Fruit fly (Drosophila melanogaster) whole organism, prepupa: Measurements from ENCODE around the gene CG17329.
A peak's percentile ranks its signal among the peaks of the same experiment; 100 is the strongest.

Experiments
- CG10631 ChIP-seq: fragments of 200-800 bp; sonication (Bioruptor generic); optimal IDR thresholded peaks from 2 replicates; lab custom pipeline; 2016; ENCODE audit warnings: missing biosample characterization, missing genetic modification characterization
- CG11294 ChIP-seq: fragments of 200-800 bp; sonication (Bioruptor generic); IDR thresholded peaks from 2 replicates; pipeline ENCODE4 v1.3.6; 2022; ENCODE audit warnings: missing biosample characterization, missing genetic modification characterization
- CG11762 ChIP-seq: fragments of 200-800 bp; sonication (Bioruptor generic); optimal IDR thresholded peaks from 3 replicates; lab custom pipeline; 2016; ENCODE audit warnings: missing biosample characterization, missing genetic modification characterization; ENCODE audit not compliant: insufficient read depth
- CG15336 ChIP-seq: fragments of 200-800 bp; sonication (Bioruptor generic); IDR thresholded peaks from 2 replicates; pipeline ENCODE4 v1.3.6; 2022; ENCODE audit warnings: missing biosample characterization, missing genetic modification characterization
- CG1621 ChIP-seq: fragments of 200-800 bp; sonication (Bioruptor generic); optimal IDR thresholded peaks from 3 replicates; lab custom pipeline; 2018; ENCODE audit warnings: missing biosample characterization, mild to moderate bottlenecking, missing genetic modification characterization
- CG16779 ChIP-seq: fragments of 200-800 bp; sonication (Bioruptor generic); optimal IDR thresholded peaks from 3 replicates; lab custom pipeline; 2017; ENCODE audit warnings: missing biosample characterization, mild to moderate bottlenecking, missing genetic modification characterization
- CG34406 ChIP-seq: fragments of 200-800 bp; sonication (Bioruptor generic); optimal IDR thresholded peaks from 3 replicates; lab custom pipeline; 2016; ENCODE audit warnings: missing biosample characterization, missing genetic modification characterization
- CG4318 ChIP-seq: fragments of 200-800 bp; sonication (Bioruptor generic); optimal IDR thresholded peaks from 3 replicates; lab custom pipeline; 2017; ENCODE audit warnings: missing biosample characterization, mild to moderate bottlenecking, missing genetic modification characterization
- CG6163 ChIP-seq: fragments of 200-800 bp; sonication (Bioruptor generic); IDR thresholded peaks from 3 replicates; pipeline ENCODE4 v1.3.6; 2022; ENCODE audit warnings: missing biosample characterization, missing genetic modification characterization
- CG6276 ChIP-seq: fragments of 200-800 bp; sonication (Bioruptor generic); optimal IDR thresholded peaks from 2 replicates; lab custom pipeline; 2017; ENCODE audit warnings: missing biosample characterization, mild to moderate bottlenecking, missing genetic modification characterization
- CG6808 ChIP-seq: fragments of 200-800 bp; sonication (Bioruptor generic); optimal IDR thresholded peaks from 3 replicates; lab custom pipeline; 2017; ENCODE audit warnings: missing biosample characterization, missing genetic modification characterization, mild to moderate bottlenecking, moderate library complexity, missing genetic modification reagents
- CG6854 ChIP-seq: fragments of 200-800 bp; sonication (Bioruptor generic); optimal IDR thresholded peaks from 2 replicates; lab custom pipeline; 2017; ENCODE audit warnings: missing biosample characterization, mild to moderate bottlenecking, missing genetic modification characterization
- CG7368 ChIP-seq: fragments of 200-800 bp; sonication (Bioruptor generic); optimal IDR thresholded peaks from 3 replicates; lab custom pipeline; 2016; ENCODE audit warnings: missing biosample characterization, missing genetic modification characterization
- CG8119 ChIP-seq: fragments of 200-800 bp; sonication (Bioruptor generic); IDR thresholded peaks from 3 replicates; pipeline ENCODE4 v1.3.6; 2022; ENCODE audit warnings: missing biosample characterization, missing genetic modification characterization
- CG9139 ChIP-seq: fragments of 200-800 bp; sonication (Bioruptor generic); optimal IDR thresholded peaks from 3 replicates; lab custom pipeline; 2017; ENCODE audit warnings: missing biosample characterization, mild to moderate bottlenecking, missing genetic modification characterization
- Gug ChIP-seq: fragments of 200-800 bp; sonication (Bioruptor generic); IDR thresholded peaks from 2 replicates; pipeline ENCODE4 v1.3.6; 2022; ENCODE audit warnings: missing biosample characterization, missing genetic modification characterization
- Hr38 ChIP-seq: sonication (Bioruptor generic); optimal IDR thresholded peaks from 2 replicates; lab custom pipeline; 2016; ENCODE audit warnings: missing biosample characterization, missing genetic modification characterization
- Hr39 ChIP-seq: fragments of 200-800 bp; sonication (Bioruptor generic); optimal IDR thresholded peaks from 2 replicates; lab custom pipeline; 2016; ENCODE audit warnings: missing biosample characterization, missing genetic modification characterization
- Hr4 ChIP-seq: fragments of 200-800 bp; sonication (Bioruptor generic); optimal IDR thresholded peaks from 3 replicates; lab custom pipeline; 2016; ENCODE audit warnings: missing biosample characterization, missing genetic modification characterization
- Lpt ChIP-seq: fragments of 200-800 bp; sonication (Bioruptor generic); optimal IDR thresholded peaks from 3 replicates; lab custom pipeline; 2016; ENCODE audit warnings: missing biosample characterization, missing genetic modification characterization
- Met ChIP-seq: fragments of 200-800 bp; sonication (Bioruptor generic); optimal IDR thresholded peaks from 3 replicates; lab custom pipeline; 2016; ENCODE audit warnings: missing biosample characterization, missing genetic modification characterization
- Smox ChIP-seq: fragments of 200-800 bp; sonication (Bioruptor generic); optimal IDR thresholded peaks from 3 replicates; lab custom pipeline; 2016; ENCODE audit warnings: missing biosample characterization, missing genetic modification characterization
- Sox102F ChIP-seq: fragments of 200-800 bp; sonication (Bioruptor generic); optimal IDR thresholded peaks from 2 replicates; lab custom pipeline; 2016; ENCODE audit warnings: missing biosample characterization, mild to moderate bottlenecking, missing genetic modification characterization
- Sox14 ChIP-seq: fragments of 200-800 bp; sonication (Bioruptor generic); optimal IDR thresholded peaks from 3 replicates; lab custom pipeline; 2016; ENCODE audit warnings: missing biosample characterization, missing genetic modification characterization
- acj6 ChIP-seq: fragments of 200-800 bp; sonication (Bioruptor generic); optimal IDR thresholded peaks from 3 replicates; lab custom pipeline; 2016; ENCODE audit warnings: missing biosample characterization, missing genetic modification characterization
- cyc ChIP-seq: fragments of 200-800 bp; sonication (Bioruptor generic); optimal IDR thresholded peaks from 3 replicates; lab custom pipeline; 2016; ENCODE audit warnings: missing biosample characterization, missing genetic modification characterization
- dsx ChIP-seq: fragments of 200-800 bp; optimal IDR thresholded peaks from 3 replicates; lab custom pipeline; 2019; ENCODE audit warnings: missing biosample characterization, mild to moderate bottlenecking, missing genetic modification characterization, moderate library complexity; ENCODE audit not compliant: poor library complexity, severe bottlenecking
- fkh ChIP-seq: fragments of 200-800 bp; sonication (Bioruptor generic); optimal IDR thresholded peaks from 3 replicates; lab custom pipeline; 2017; ENCODE audit warnings: missing biosample characterization, mild to moderate bottlenecking, missing genetic modification characterization, moderate library complexity
- lz ChIP-seq: fragments of 200-800 bp; sonication (Bioruptor generic); optimal IDR thresholded peaks from 3 replicates; lab custom pipeline; 2016; ENCODE audit warnings: missing biosample characterization, missing genetic modification characterization
- net ChIP-seq: fragments of 200-800 bp; sonication (Bioruptor generic); optimal IDR thresholded peaks from 3 replicates; lab custom pipeline; 2016; ENCODE audit warnings: missing biosample characterization, missing genetic modification characterization
- salr ChIP-seq, 2 experiments: fragments of 200-800 bp; sonication (Bioruptor generic); optimal IDR thresholded peaks; 3 replicates each; lab custom pipeline; 2016 to 2018; ENCODE audit warnings: missing biosample characterization in 2 of 2, missing genetic modification characterization in 2 of 2, mild to moderate bottlenecking in 1 of 2
- spab ChIP-seq: fragments of 200-800 bp; sonication (Bioruptor generic); optimal IDR thresholded peaks from 2 replicates; lab custom pipeline; 2017; ENCODE audit warnings: missing biosample characterization, mild to moderate bottlenecking, missing genetic modification characterization, missing genetic modification reagents
- svp ChIP-seq: fragments of 200-800 bp; sonication (Bioruptor generic); peaks from one replicate; lab custom pipeline; 2016; ENCODE audit warnings: missing biosample characterization, missing genetic modification characterization
- topi ChIP-seq: fragments of 200-800 bp; sonication (Bioruptor generic); optimal IDR thresholded peaks from 3 replicates; lab custom pipeline; 2016; ENCODE audit warnings: missing biosample characterization, missing genetic modification characterization
- vri ChIP-seq: fragments of 200-800 bp; sonication (Bioruptor generic); optimal IDR thresholded peaks from 3 replicates; lab custom pipeline; 2016; ENCODE audit warnings: missing biosample characterization, mild to moderate bottlenecking, missing genetic modification characterization

Gene CG17329

dm6 chr2L:16281419-16282076 lies 9.5 kb upstream of the CG17329 start (continued):
- TF ChIP-seq acj6 (peak; percentile 50), CG16779 (tag; lab: Kevin White, UChicago) (no peak), CG7368 (GFP tag; lab: Kevin White, UChicago) (no peak), Sox102F (GFP tag; lab: Kevin White, UChicago) (no peak), lz (GFP tag; lab: Kevin White, UChicago) (peak; percentile 9), spab (GFP tag; lab: Kevin White, UChicago) (no peak), Hr39 (GFP tag; lab: Kevin White, UChicago) (peak; percentile 13), CG6808 (GFP tag; lab: Kevin White, UChicago) (peak; percentile 45), Hr4 (GFP tag; lab: Kevin White, UChicago) (peak; percentile 52), CG6854 (no peak), CG6163 (GFP tag; lab: Robert Waterston, UW) (no peak), CG10631 (peak; percentile 62), CG6276 (GFP tag; lab: Kevin White, UChicago) (peak; percentile 11), CG11762 (no peak), Hr38 (GFP tag; lab: Kevin White, UChicago) (no peak), CG4318 (GFP tag; lab: Kevin White, UChicago) (peak; percentile 51), CG8119 (GFP tag; lab: Robert Waterston, UW) (peak; percentile 62), dsx (GFP tag; lab: Kevin White, UChicago) (peak; percentile 16), CG34406 (GFP tag; lab: Kevin White, UChicago) (no peak), Smox (GFP tag; lab: Kevin White, UChicago) (peak; percentile 15), salr (GFP tag; optimal IDR thresholded peaks at IDR 0.05; lab: Kevin White, UChicago) (peak in 1 of 2 experiments; percentile 46), Sox14 (GFP tag; lab: Kevin White, UChicago) (peak; percentile 43), net (GFP tag; lab: Kevin White, UChicago) (no peak), cyc (GFP tag; lab: Kevin White, UChicago) (no peak), topi (GFP tag; lab: Kevin White, UChicago) (peak; percentile 4), CG1621 (tag; lab: Kevin White, UChicago) (no peak), fkh (GFP tag; lab: Kevin White, UChicago) (no peak), CG15336 (GFP tag; lab: Robert Waterston, UW) (peak; percentile 40; the same call in 1 of the 2 replicates), Lpt (GFP tag; lab: Kevin White, UChicago) (no peak), CG11294 (GFP tag; lab: Robert Waterston, UW) (no peak), Met (GFP tag; lab: Kevin White, UChicago) (peak; percentile 50), CG9139 (GFP tag; lab: Kevin White, UChicago) (no peak)

- TF ChIP-seq CG6163 (GFP tag; lab: Robert Waterston, UW) (peak; percentile 21; the same call in 1 of the 3 replicates), Hr39 (GFP tag; lab: Kevin White, UChicago) (peak; percentile 24), Lpt (GFP tag; lab: Kevin White, UChicago) (peak; percentile 5), spab (GFP tag; lab: Kevin White, UChicago) (no peak), cyc (GFP tag; lab: Kevin White, UChicago) (peak; percentile 43), Gug (GFP tag; lab: Robert Waterston, UW) (no peak), vri (GFP tag; lab: Kevin White, UChicago) (peak; percentile 13), CG6854 (peak; percentile 1)
- TF ChIP-seq, all 60 proteins: peak for 6
These were observed 9.0 kb upstream of the CG17329 start for dm6 chr2L:16282077-16282471.

dm6 chr2L:16282856-16283255 lies 8.2 kb upstream of the CG17329 start:
- peak; percentile 48 for TF ChIP-seq svp
- peak; percentile 20; the same call in 2 of the 3 replicates for TF ChIP-seq CG6163 (GFP tag; lab: Robert Waterston, UW)
- TF ChIP-seq CG8119 (GFP tag; lab: Robert Waterston, UW) = no peak
- TF ChIP-seq CG7368 (GFP tag; lab: Kevin White, UChicago) = no peak
- peak; percentile 3 for TF ChIP-seq fkh (GFP tag; lab: Kevin White, UChicago)
- TF ChIP-seq Lpt (GFP tag; lab: Kevin White, UChicago) = peak; percentile 30
- TF ChIP-seq, all 60 proteins: peak for 4
